Worm (Caenorhabditis elegans) whole organism, L1 larva: ENCODE measurements around the gene nas-4.

Experiments
- C04F5.9 ChIP-seq: sonication (generic microtip); optimal IDR thresholded peaks from 2 replicates; lab custom pipeline; 2016; ENCODE audit warnings: missing genetic modification characterization, missing compliant biosample characterization
- C16A3.4 ChIP-seq: fragments of 150-350 bp; optimal IDR thresholded peaks from 2 replicates; lab custom pipeline; 2014; ENCODE audit warnings: missing biosample characterization, missing genetic modification characterization
- Y116A8C.19 ChIP-seq: sonication (generic microtip); optimal IDR thresholded peaks from 2 replicates; lab custom pipeline; 2016; ENCODE audit warnings: missing compliant biosample characterization, missing genetic modification characterization, borderline replicate concordance
- aha-1 ChIP-seq: fragments of 150-350 bp; optimal IDR thresholded peaks from 2 replicates; lab custom pipeline; 2014; ENCODE audit warnings: missing biosample characterization, missing genetic modification characterization
- alr-1 ChIP-seq: fragments of 200-800 bp; sonication (Bioruptor generic); optimal IDR thresholded peaks from 2 replicates; lab custom pipeline; 2018; ENCODE audit warnings: borderline replicate concordance, mild to moderate bottlenecking, missing genetic modification characterization, missing compliant biosample characterization
- blmp-1 ChIP-seq: fragments of 150-350 bp; optimal IDR thresholded peaks from 2 replicates; lab custom pipeline; 2014; ENCODE audit warnings: missing biosample characterization, missing genetic modification characterization
- ceh-82 ChIP-seq, 3 experiments: fragments of 150-350 bp in 1 of 3; sonication (generic microtip) in 2 of 3; optimal IDR thresholded peaks; 2 replicates each; lab custom pipeline; 2014 to 2017; ENCODE audit warnings: missing biosample characterization in 3 of 3, missing genetic modification characterization in 3 of 3
- ceh-88 ChIP-seq: fragments of 200-800 bp; sonication (Bioruptor generic); IDR thresholded peaks from 2 replicates; pipeline ENCODE4 v1.3.6; 2022; ENCODE audit warnings: missing genetic modification characterization, missing compliant biosample characterization
- ceh-90 ChIP-seq: sonication (generic microtip); optimal IDR thresholded peaks from 2 replicates; lab custom pipeline; 2016; ENCODE audit warnings: missing genetic modification characterization, missing compliant biosample characterization
- ces-1 ChIP-seq: fragments of 150-350 bp; optimal IDR thresholded peaks from 2 replicates; lab custom pipeline; 2014; ENCODE audit warnings: missing biosample characterization, missing genetic modification reagents, missing genetic modification characterization
- dpl-1 ChIP-seq, 3 experiments: fragments of 150-350 bp in 2 of 3; sonication (generic microtip) in 1 of 3; optimal IDR thresholded peaks; 2 replicates each; lab custom pipeline; 2014 to 2017; ENCODE audit warnings: missing biosample characterization in 3 of 3, missing genetic modification characterization in 3 of 3, missing genetic modification reagents in 3 of 3
- dsc-1 ChIP-seq: sonication (generic microtip); optimal IDR thresholded peaks from 2 replicates; lab custom pipeline; 2016; ENCODE audit warnings: mild to moderate bottlenecking, missing genetic modification characterization, missing compliant biosample characterization
- egl-27 ChIP-seq, 2 experiments: fragments of 150-350 bp in 1 of 2; sonication (generic microtip); optimal IDR thresholded peaks; 3 replicates each; lab custom pipeline; 2017 to 2018; ENCODE audit warnings: missing biosample characterization in 2 of 2, missing genetic modification characterization in 2 of 2, missing genetic modification reagents in 2 of 2
- elt-2 ChIP-seq: sonication (generic microtip); optimal IDR thresholded peaks from 2 replicates; lab custom pipeline; 2016; ENCODE audit warnings: missing genetic modification characterization, mild to moderate bottlenecking, inconsistent platforms, missing compliant biosample characterization, missing genetic modification reagents
- elt-3 ChIP-seq, 6 experiments: fragments of 150-350 bp in 1 of 6; sonication (generic microtip); optimal IDR thresholded peaks; 2 replicates each; lab custom pipeline; 2017 to 2018; ENCODE audit warnings: missing biosample characterization in 6 of 6, missing genetic modification characterization in 6 of 6, inconsistent platforms in 1 of 6
- fkh-8 ChIP-seq: sonication (generic microtip); optimal IDR thresholded peaks from 2 replicates; lab custom pipeline; 2016; ENCODE audit warnings: mild to moderate bottlenecking, missing genetic modification characterization, missing compliant biosample characterization
- fos-1 ChIP-seq: fragments of 150-350 bp; optimal IDR thresholded peaks from 2 replicates; lab custom pipeline; 2014; ENCODE audit warnings: missing biosample characterization, missing genetic modification characterization
- hlh-17 ChIP-seq: fragments of 200-800 bp; sonication (Bioruptor generic); optimal IDR thresholded peaks from 2 replicates; lab custom pipeline; 2018; ENCODE audit warnings: missing genetic modification characterization, mild to moderate bottlenecking, missing compliant biosample characterization, moderate library complexity, borderline replicate concordance
- irx-1 ChIP-seq: sonication (generic microtip); optimal IDR thresholded peaks from 2 replicates; lab custom pipeline; 2016; ENCODE audit warnings: missing genetic modification characterization, missing compliant biosample characterization
- isw-1 ChIP-seq: fragments of 200-800 bp; sonication (Bioruptor generic); IDR thresholded peaks from 2 replicates; pipeline ENCODE4 v1.3.6; 2022; ENCODE audit warnings: missing genetic modification characterization, missing compliant biosample characterization
- lin-14 ChIP-seq: fragments of 200-800 bp; sonication (Bioruptor generic); optimal IDR thresholded peaks from 2 replicates; lab custom pipeline; 2018; ENCODE audit warnings: mild to moderate bottlenecking, missing genetic modification characterization, moderate library complexity, missing compliant biosample characterization
- lin-15B ChIP-seq: fragments of 150-350 bp; sonication (generic microtip); optimal IDR thresholded peaks from 3 replicates; lab custom pipeline; 2014; ENCODE audit warnings: missing biosample characterization, missing genetic modification characterization
- lin-35 ChIP-seq, 2 experiments: fragments of 150-350 bp; optimal IDR thresholded peaks; 2 replicates each; lab custom pipeline; 2014; ENCODE audit warnings: missing biosample characterization in 2 of 2, missing genetic modification characterization in 2 of 2, missing genetic modification reagents in 2 of 2
- lin-39 ChIP-seq: fragments of 150-350 bp; optimal IDR thresholded peaks from 2 replicates; lab custom pipeline; 2014; ENCODE audit warnings: missing biosample characterization, missing genetic modification reagents, missing genetic modification characterization
- lsy-2 ChIP-seq, 2 experiments: fragments of 150-350 bp; optimal IDR thresholded peaks; 2 replicates each; lab custom pipeline; 2014; ENCODE audit warnings: missing biosample characterization in 2 of 2, missing genetic modification characterization in 2 of 2
- mab-9 ChIP-seq: fragments of 200-800 bp; sonication (Bioruptor generic); IDR thresholded peaks from 2 replicates; pipeline ENCODE4 v1.3.6; 2022; ENCODE audit warnings: missing genetic modification reagents, missing genetic modification characterization, missing compliant biosample characterization
- mdl-1 ChIP-seq, 2 experiments: fragments of 150-350 bp; optimal IDR thresholded peaks; 2 replicates each; lab custom pipeline; 2014 to 2017; ENCODE audit warnings: missing biosample characterization in 2 of 2, missing genetic modification characterization in 2 of 2, inconsistent platforms in 1 of 2
- mef-2 ChIP-seq: fragments of 150-350 bp; optimal IDR thresholded peaks from 2 replicates; lab custom pipeline; 2014; ENCODE audit warnings: missing biosample characterization, missing genetic modification characterization
- nhr-12 ChIP-seq: sonication (generic microtip); optimal IDR thresholded peaks from 2 replicates; lab custom pipeline; 2017; ENCODE audit warnings: missing biosample characterization, missing genetic modification characterization
- nhr-19 ChIP-seq: fragments of 200-800 bp; sonication (Bioruptor generic); conservative IDR thresholded peaks from 2 replicates; pipeline ENCODE4 v1.3.6; 2022; ENCODE audit warnings: missing genetic modification characterization, missing compliant biosample characterization
- nhr-20 ChIP-seq: sonication (generic microtip); optimal IDR thresholded peaks from 2 replicates; lab custom pipeline; 2016; ENCODE audit warnings: mild to moderate bottlenecking, missing genetic modification characterization, missing compliant biosample characterization
- nhr-237 ChIP-seq: fragments of 150-350 bp; optimal IDR thresholded peaks from 2 replicates; lab custom pipeline; 2014; ENCODE audit warnings: missing biosample characterization, missing genetic modification characterization
- nhr-28 ChIP-seq: fragments of 150-350 bp; optimal IDR thresholded peaks from 2 replicates; lab custom pipeline; 2014; ENCODE audit warnings: missing biosample characterization, missing genetic modification characterization
- nhr-76 ChIP-seq: sonication (generic microtip); optimal IDR thresholded peaks from 2 replicates; lab custom pipeline; 2017; ENCODE audit warnings: missing biosample characterization, missing genetic modification characterization
- nhr-84 ChIP-seq: sonication (generic microtip); optimal IDR thresholded peaks from 2 replicates; lab custom pipeline; 2017; ENCODE audit warnings: missing biosample characterization, missing genetic modification characterization
- nhr-85 ChIP-seq: sonication (generic microtip); peaks from one replicate; lab custom pipeline; 2016; ENCODE audit warnings: missing genetic modification characterization, inconsistent platforms, missing compliant biosample characterization
- nhr-90 ChIP-seq: sonication (generic microtip); optimal IDR thresholded peaks from 2 replicates; lab custom pipeline; 2016; ENCODE audit warnings: mild to moderate bottlenecking, missing genetic modification characterization, missing compliant biosample characterization; ENCODE audit not compliant: poor library complexity
- pag-3 ChIP-seq: sonication (generic microtip); optimal IDR thresholded peaks from 2 replicates; lab custom pipeline; 2017; ENCODE audit warnings: missing genetic modification characterization, mild to moderate bottlenecking, missing compliant biosample characterization, antibody characterized with exemption, borderline replicate concordance; ENCODE audit not compliant: insufficient read depth
- pqm-1 ChIP-seq: sonication (generic microtip); optimal IDR thresholded peaks from 3 replicates; lab custom pipeline; 2017; ENCODE audit warnings: missing biosample characterization, missing genetic modification characterization
- rnt-1 ChIP-seq: sonication (generic microtip); optimal IDR thresholded peaks from 2 replicates; lab custom pipeline; 2016; ENCODE audit warnings: mild to moderate bottlenecking, missing genetic modification characterization, moderate library complexity, missing compliant biosample characterization
- snu-23 ChIP-seq: sonication (generic microtip); optimal IDR thresholded peaks from 2 replicates; lab custom pipeline; 2016; ENCODE audit warnings: missing genetic modification characterization, missing compliant biosample characterization
- sox-4 ChIP-seq: sonication (generic microtip); optimal IDR thresholded peaks from 2 replicates; lab custom pipeline; 2016; ENCODE audit warnings: missing genetic modification characterization, missing compliant biosample characterization
- swsn-7 ChIP-seq: sonication (generic microtip); optimal IDR thresholded peaks from 2 replicates; lab custom pipeline; 2016; ENCODE audit warnings: missing genetic modification characterization, missing compliant biosample characterization
- tbx-2 ChIP-seq: sonication (generic microtip); optimal IDR thresholded peaks from 2 replicates; lab custom pipeline; 2016; ENCODE audit warnings: missing genetic modification characterization, missing compliant biosample characterization
- tlp-1 ChIP-seq: fragments of 150-350 bp; optimal IDR thresholded peaks from 2 replicates; lab custom pipeline; 2014; ENCODE audit warnings: missing biosample characterization, missing genetic modification characterization
- unc-62 ChIP-seq: fragments of 150-350 bp; optimal IDR thresholded peaks from 2 replicates; lab custom pipeline; 2014; ENCODE audit warnings: missing biosample characterization, missing genetic modification reagents, missing genetic modification characterization
- unc-86 ChIP-seq: sonication (generic microtip); optimal IDR thresholded peaks from 2 replicates; lab custom pipeline; 2016; ENCODE audit warnings: missing genetic modification characterization, missing compliant biosample characterization
- unc-98 ChIP-seq: fragments of 200-800 bp; sonication (Bioruptor generic); IDR thresholded peaks from 2 replicates; pipeline ENCODE4 v1.3.6; 2022; ENCODE audit warnings: missing genetic modification characterization, missing compliant biosample characterization
- vab-15 ChIP-seq: sonication (generic microtip); optimal IDR thresholded peaks from 2 replicates; lab custom pipeline; 2017; ENCODE audit warnings: missing genotype, mild to moderate bottlenecking, missing genetic modification characterization, missing compliant biosample characterization
- xbp-1 ChIP-seq: sonication (generic microtip); optimal IDR thresholded peaks from 2 replicates; lab custom pipeline; 2016; ENCODE audit warnings: missing genetic modification characterization, missing compliant biosample characterization
- zag-1 ChIP-seq: fragments of 150-350 bp; optimal IDR thresholded peaks from 2 replicates; lab custom pipeline; 2014; ENCODE audit warnings: missing biosample characterization, missing genetic modification characterization
- ztf-11 ChIP-seq, 2 experiments: sonication (generic microtip); optimal IDR thresholded peaks; 2 replicates each; lab custom pipeline; 2016 to 2017; ENCODE audit warnings: missing genetic modification characterization in 2 of 2, missing biosample characterization in 1 of 2, missing compliant biosample characterization in 1 of 2
- ztf-4 ChIP-seq: fragments of 150-350 bp; optimal IDR thresholded peaks from 2 replicates; lab custom pipeline; 2014; ENCODE audit warnings: missing biosample characterization, missing genetic modification characterization

nas-4 gene

ce11 chrIII:6374947-6375415, 40.5 kb downstream of the nas-4 start, which contains the start of the genes rps-13 and nfx-1:
TSS of gene rps-13 (minus strand) at chrIII:6374997.
TSS of gene nfx-1 (plus strand) at chrIII:6375379.
- TF ChIP-seq fkh-8 (tag; lab: Kevin White, UChicago): peak; percentile 62
- TF ChIP-seq nhr-90 (tag; lab: Kevin White, UChicago): peak; percentile 66
- peak; percentile 84 for TF ChIP-seq nhr-19 (GFP tag; lab: Robert Waterston, UW)
- no peak for TF ChIP-seq vab-15 (tag; lab: Kevin White, UChicago)
- peak; percentile 85 to 91 for TF ChIP-seq lin-35 (GFP tag; optimal IDR thresholded peaks at IDR 0.05; lab: Kevin White, UChicago)
- TF ChIP-seq nhr-12 (tag; lab: Kevin White, UChicago): no peak
- TF ChIP-seq nhr-84 (tag; lab: Kevin White, UChicago): no peak
- no peak for TF ChIP-seq zag-1
- peak; percentile 6 for TF ChIP-seq pqm-1
- TF ChIP-seq mef-2 (tag; lab: Kevin White, UChicago): no peak
- TF ChIP-seq pag-3: no peak
- no peak for TF ChIP-seq ces-1
- TF ChIP-seq egl-27 (tag; optimal IDR thresholded peaks at IDR 0.05; lab: Kevin White, UChicago): no peak
- peak; percentile 66 to 90 (median 79) for TF ChIP-seq ceh-82 (tag; optimal IDR thresholded peaks at IDR 0.05; lab: Kevin White, UChicago)
- no peak for TF ChIP-seq hlh-17 (GFP tag; lab: Kevin White, UChicago)
- peak; percentile 86 for TF ChIP-seq nhr-20 (tag; lab: Kevin White, UChicago)
- TF ChIP-seq ceh-90 (tag; lab: Kevin White, UChicago): peak; percentile 4
- TF ChIP-seq tlp-1 (tag; lab: Kevin White, UChicago): no peak
- no peak for TF ChIP-seq alr-1 (tag; lab: Kevin White, UChicago)
- no peak for TF ChIP-seq nhr-237 (tag; lab: Kevin White, UChicago)
- TF ChIP-seq nhr-76: no peak
- TF ChIP-seq elt-2 (tag; lab: Kevin White, UChicago): no peak
- TF ChIP-seq nhr-28 (tag; lab: Kevin White, UChicago): no peak
- TF ChIP-seq blmp-1 (tag; lab: Kevin White, UChicago): peak; percentile 63
- TF ChIP-seq unc-62 (GFP tag; lab: Kevin White, UChicago): no peak
- TF ChIP-seq unc-86 (tag; lab: Kevin White, UChicago): peak; percentile 58
- TF ChIP-seq lin-39 (tag; lab: Kevin White, UChicago): no peak
- TF ChIP-seq ceh-88 (GFP tag; lab: Robert Waterston, UW): no peak; the same call in 1 of the 2 replicates
- no peak for TF ChIP-seq unc-98 (GFP tag; lab: Robert Waterston, UW)
- peak; percentile 70 to 82 (median 77) for TF ChIP-seq dpl-1 (GFP tag; optimal IDR thresholded peaks at IDR 0.05; lab: Kevin White, UChicago)
- peak; percentile 61 for TF ChIP-seq dsc-1 (tag; lab: Kevin White, UChicago)
- no peak for TF ChIP-seq aha-1 (tag; lab: Kevin White, UChicago)
- peak in 2 of 6 experiments; percentile 43 to 63 for TF ChIP-seq elt-3 (tag; optimal IDR thresholded peaks at IDR 0.05; lab: Kevin White, UChicago)
- peak; percentile 13 for TF ChIP-seq C04F5.9
- peak; percentile 71 for TF ChIP-seq xbp-1 (tag; lab: Kevin White, UChicago)
- peak; percentile 58 for TF ChIP-seq irx-1 (tag; lab: Kevin White, UChicago)
- no peak for TF ChIP-seq sox-4 (tag; lab: Kevin White, UChicago)
- TF ChIP-seq nhr-85 (tag; lab: Kevin White, UChicago): peak; percentile 89
- peak; percentile 70 for TF ChIP-seq tbx-2
- TF ChIP-seq lsy-2 (tag; optimal IDR thresholded peaks at IDR 0.05; lab: Kevin White, UChicago): peak; percentile 98 to 99
- peak in 1 of 2 experiments; percentile 85 for TF ChIP-seq mdl-1 (tag; optimal IDR thresholded peaks at IDR 0.05; lab: Kevin White, UChicago)
- peak; percentile 70 for TF ChIP-seq swsn-7
- peak; percentile 80 for TF ChIP-seq fos-1
- TF ChIP-seq ztf-4 (tag; lab: Kevin White, UChicago): peak; percentile 74
- no peak for TF ChIP-seq C16A3.4
- TF ChIP-seq lin-14 (GFP tag; lab: Kevin White, UChicago): peak; percentile 75
- no peak for TF ChIP-seq mab-9 (GFP tag; lab: Robert Waterston, UW)
- TF ChIP-seq isw-1: peak; percentile 83
- no peak for TF ChIP-seq ztf-11 (tag; optimal IDR thresholded peaks at IDR 0.05; lab: Kevin White, UChicago)
- TF ChIP-seq lin-15B: peak; percentile 55
- peak; percentile 87 for TF ChIP-seq snu-23 (GFP tag; lab: Kevin White, UChicago)
- TF ChIP-seq Y116A8C.19: no peak
- TF ChIP-seq rnt-1 (tag; lab: Kevin White, UChicago): peak; percentile 86
